Worm (Caenorhabditis elegans): ENCODE data around the gene plg-1.

Gene plg-1

DNA sequence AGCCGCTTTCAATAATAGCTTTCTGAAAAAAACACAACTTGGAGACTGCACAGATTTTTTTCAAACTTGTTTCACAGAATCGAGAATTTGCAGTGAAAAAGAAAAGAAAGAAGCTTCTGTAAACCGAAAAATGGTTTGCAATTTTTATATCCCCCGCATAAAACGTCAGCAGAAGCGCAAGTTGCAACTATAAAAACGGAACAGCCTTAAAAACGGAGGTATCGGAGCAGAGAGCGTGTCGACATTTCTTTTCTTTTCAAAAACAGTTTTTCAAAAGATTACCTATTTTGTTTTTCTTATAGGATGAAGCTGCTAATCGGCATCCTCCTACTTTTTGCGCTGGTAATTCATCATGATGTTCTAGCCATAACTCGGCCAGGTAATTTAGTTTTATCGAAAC is at the start of gene plg-1:
TSS of gene plg-1 (plus strand) at position 301 of the 400 bp plus-strand sequence.
- TF ChIP-seq unc-62 (GFP tag; optimal IDR thresholded peaks at IDR 0.05) = no peak

DNA sequence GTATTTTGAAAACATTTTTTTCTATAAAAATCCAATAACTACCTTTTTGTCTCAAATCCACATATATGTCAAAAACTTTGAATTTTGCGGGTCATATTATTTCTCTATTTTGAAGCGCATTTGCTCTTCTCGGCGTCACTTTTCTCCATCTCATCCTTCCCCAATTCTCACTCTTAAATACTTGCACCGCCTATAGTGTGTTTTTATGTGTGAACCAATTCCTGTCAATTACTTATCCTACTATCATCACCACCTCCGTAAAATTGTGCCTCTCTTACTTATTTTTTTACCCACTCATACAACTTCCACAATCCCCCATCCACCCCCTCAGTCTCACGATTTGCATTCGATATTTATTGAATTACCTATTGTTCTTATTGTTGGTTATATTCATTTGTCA is 46.2 kb upstream of the plg-1 start:
- TF ChIP-seq unc-62 (GFP tag; optimal IDR thresholded peaks at IDR 0.05) = no peak

DNA sequence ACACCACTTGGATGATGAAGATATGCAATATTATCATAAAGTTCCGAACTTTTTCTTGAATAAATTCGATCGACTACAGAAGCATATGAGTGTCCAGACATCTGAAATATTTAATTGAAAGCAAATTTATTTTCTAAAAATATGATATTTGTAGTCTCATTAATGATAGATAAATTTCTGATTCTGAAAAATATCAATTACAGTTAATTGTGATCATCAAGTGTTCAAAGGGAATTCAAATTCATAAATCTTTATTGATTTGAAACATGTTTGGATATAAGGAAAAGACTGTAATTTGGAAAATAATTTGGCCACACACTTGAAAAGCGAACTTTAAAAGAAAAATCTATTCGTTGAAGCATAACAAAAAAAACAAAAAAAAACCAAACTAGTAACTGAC is 44.8 kb upstream of the plg-1 start, which contains the start of gene F54F2.7:
TSS of gene F54F2.7 (minus strand) at position 101 of the 400 bp plus-strand sequence.
- TF ChIP-seq unc-62 (GFP tag; optimal IDR thresholded peaks at IDR 0.05) = no peak

DNA sequence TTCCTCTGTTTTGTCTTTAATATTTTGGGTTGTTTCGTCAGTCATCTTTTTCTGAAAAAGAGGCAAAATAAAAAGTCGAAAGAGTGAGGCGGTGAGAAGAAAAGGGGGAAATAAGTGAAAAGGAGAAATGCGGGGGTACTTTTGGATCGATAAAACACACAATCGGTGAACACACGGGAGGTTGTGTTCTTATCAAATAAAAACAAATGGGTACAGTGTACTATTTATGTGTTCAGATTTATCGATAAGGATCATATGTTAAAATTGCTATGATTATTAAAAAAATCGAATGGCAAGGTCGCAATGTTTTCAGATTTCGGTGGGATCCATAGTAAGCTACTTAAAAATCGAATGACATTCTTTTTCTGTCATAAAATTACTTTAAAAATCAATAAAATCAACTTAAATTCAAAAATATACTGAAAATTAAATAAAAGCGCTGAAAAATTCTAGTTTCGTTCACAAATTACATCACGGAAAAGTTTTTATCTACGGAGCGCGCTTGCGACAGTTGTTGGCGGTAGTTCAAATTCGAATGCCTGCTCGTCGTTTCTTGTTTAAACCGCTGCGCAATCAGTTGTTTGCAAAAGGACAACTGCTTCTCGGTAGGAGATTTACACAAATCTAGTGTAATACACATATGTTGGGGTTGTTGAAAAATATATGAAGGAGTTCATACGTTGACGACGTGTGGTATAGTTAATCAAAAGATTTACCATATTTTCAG is 42.7 kb upstream of the plg-1 start, which contains the start of gene prx-19:
TSS of gene prx-19 (minus strand) at position 51 of the 727 bp plus-strand sequence.
- TF ChIP-seq unc-62 (GFP tag; optimal IDR thresholded peaks at IDR 0.05) = no peak

DNA sequence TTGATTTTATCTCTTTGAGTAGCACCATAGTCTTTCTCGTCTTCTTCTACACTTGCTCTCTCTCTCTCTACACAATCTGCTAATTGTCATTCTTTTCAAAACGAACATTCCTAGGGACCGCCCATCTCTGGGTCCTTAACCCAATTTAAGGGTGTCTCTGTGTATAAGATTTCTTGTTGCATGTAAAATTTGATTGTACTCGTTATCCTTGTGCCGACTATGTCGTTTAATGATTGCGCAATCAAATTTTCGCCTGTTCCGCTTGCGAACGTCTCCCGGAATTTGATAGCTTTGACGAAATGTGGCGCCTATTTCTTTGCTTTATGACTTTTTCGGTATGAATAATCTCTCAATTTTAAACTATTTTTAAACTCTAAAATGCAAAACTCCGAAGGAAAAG is 41.0 kb upstream of the plg-1 start:
- TF ChIP-seq unc-62 (GFP tag; optimal IDR thresholded peaks at IDR 0.05) = no peak

DNA sequence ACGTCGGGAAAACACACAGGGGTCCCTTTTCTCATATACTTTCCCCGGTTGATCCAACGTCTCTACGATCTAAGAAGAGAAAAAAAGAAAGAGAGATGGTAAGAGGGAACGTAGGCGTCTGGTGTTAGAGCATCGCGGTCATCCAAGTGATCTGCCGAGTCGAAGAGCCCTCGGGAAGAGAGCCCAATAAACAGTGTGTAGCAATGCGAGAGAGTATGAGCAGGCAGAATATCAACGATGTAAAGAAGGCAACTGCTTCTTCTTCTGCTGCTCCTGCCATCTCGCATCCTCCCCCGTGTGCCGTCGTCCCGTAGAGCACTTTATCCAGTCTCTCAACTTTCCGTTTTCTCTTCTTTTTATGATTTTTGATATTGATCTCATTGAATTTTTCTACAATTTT is 36.4 kb upstream of the plg-1 start:
- TF ChIP-seq unc-62 (GFP tag; optimal IDR thresholded peaks at IDR 0.05) = no peak

DNA sequence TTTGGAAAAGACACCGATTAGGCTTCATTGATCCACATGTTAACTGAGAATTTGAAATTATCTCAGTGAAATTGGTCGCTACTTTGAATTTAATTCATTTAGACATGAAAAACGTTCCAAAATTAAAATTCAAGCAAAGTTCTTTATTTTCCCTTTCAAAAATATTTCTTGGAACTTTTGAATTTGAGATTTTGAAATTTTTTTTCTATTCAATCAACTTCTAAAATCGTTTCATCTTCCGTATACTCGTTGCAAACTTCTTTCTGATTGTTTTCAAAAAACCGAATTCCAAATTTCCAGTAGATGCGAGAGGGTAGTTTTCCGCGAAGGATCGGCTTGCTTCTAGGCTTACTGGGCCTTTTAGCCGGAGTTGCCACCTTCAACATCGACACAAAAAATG is 33.5 kb upstream of the plg-1 start, which contains the start of gene pat-2:
TSS of gene pat-2 (plus strand) at position 301 of the 400 bp plus-strand sequence.
- TF ChIP-seq unc-62 (GFP tag; optimal IDR thresholded peaks at IDR 0.05) = no peak

DNA sequence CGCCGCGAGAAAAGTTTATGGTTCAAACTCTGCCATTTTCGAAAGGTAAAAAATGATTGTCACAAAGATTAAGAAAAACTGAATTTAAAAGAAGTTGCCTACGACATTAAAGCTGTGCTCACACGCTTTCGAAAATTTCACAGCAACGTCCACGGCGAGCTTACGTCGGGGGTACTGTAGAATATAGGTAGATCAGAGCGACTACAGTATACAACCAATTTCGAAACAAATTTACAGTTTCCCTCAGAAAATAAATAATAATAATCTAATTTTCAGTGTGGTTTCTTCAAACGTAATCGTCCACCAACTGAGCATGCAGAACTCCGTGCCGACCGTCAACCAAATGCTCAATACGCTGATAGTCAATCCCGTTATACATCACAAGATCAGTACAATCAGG is 27.5 kb upstream of the plg-1 start:
- no peak for TF ChIP-seq unc-62 (GFP tag; optimal IDR thresholded peaks at IDR 0.05)

DNA sequence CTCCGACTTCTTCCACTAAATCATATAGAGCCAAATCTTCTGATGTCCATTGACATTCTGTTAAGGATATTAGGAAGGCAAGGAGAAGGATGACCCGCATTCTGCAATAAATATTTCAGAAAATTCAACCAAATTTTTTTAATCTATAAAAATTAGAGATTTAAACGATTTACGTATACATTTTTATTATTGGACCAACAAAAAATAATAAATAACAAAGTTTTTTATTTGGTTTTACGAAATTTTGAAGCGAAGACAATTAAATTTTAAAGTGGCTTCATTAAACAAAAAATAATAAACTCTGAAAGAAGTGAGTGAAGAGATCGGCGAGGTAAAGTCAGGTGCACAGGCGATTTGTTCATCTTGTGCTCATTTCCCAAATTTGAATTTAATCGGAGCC is 24.9 kb upstream of the plg-1 start, which contains the start of gene F54F2.9:
TSS of gene F54F2.9 (minus strand) at position 101 of the 400 bp plus-strand sequence.
- TF ChIP-seq unc-62 (GFP tag; optimal IDR thresholded peaks at IDR 0.05) = no peak

DNA sequence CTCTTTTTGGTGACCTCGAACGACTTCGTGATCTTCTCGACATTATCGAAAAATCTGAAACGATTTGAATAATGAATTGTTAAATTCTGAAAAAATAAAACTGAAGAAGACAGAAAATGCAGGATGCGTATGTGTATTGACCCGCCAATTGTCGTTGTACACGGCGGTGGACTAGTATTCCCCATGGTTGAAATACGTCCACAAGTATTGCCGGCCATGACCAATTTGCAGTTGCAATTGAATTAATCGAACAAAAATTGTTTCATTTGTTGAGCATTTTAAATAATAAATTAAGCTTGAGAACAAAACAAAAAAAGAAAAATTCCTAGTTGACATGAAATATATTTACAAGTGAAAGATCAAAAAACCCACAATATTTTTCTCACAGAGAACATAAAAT is 22.8 kb upstream of the plg-1 start, which contains the start of gene F44E2.3:
TSS of gene F44E2.3 (minus strand) at position 61 of the 400 bp plus-strand sequence.
- TF ChIP-seq unc-62 (GFP tag; optimal IDR thresholded peaks at IDR 0.05) = no peak

DNA sequence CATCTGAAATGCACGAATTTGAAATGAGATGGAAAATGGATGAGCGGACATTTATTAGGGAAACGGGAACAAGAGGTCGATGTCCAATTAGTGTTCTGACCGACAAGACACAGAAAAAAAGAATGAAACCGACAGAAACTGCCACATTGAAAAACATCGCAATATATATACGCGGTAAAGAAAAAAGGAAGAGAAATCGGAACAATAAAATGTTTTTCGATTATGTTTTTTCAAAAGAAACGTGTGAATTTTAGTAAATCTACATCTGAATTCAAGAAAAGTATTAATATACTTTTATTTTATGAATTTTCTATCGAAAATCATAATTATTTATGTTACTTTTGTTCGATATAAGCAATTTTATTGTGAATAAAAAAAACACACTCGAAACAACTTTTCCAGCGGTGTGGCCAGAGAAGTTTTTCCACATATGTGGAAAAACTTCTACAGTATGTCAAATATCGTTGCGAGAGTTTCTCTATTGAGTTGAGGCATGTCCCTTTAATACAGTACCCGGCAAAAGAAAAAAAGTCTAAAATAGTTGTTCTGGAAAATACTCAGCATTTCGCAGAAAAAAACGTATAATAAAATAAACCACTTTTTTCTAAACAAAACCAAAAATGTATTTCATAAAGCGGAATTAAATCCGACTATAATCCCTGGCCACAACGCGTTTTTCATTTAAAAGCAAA is 20.9 kb upstream of the plg-1 start, which contains the start of gene F44E2.10:
TSS of gene F44E2.10 (minus strand) at position 51 of the 692 bp plus-strand sequence.
- TF ChIP-seq unc-62 (GFP tag; optimal IDR thresholded peaks at IDR 0.05) = no peak

DNA sequence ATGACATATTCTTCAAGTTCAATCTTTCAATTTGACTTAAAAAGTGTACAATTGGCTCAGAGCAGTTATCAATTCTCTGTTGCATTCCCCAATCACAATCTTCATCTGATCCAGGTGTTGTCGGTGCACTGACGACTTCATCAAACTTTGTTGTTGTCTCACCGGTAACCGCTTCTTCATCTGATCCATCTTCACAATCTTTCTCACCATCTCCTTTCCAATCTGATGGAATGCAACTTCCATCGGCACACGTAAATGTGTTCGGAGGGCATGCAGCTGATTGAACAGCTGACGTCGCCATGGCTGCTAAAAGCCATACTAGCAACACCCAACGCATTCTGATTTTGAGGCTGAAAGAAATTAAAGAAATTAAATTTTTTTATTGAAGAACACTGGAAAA is 14.0 kb upstream of the plg-1 start, which contains the start of gene F44E2.4:
TSS of gene F44E2.4 (minus strand) at position 350 of the 400 bp plus-strand sequence.
- no peak for TF ChIP-seq unc-62 (GFP tag; optimal IDR thresholded peaks at IDR 0.05)

DNA sequence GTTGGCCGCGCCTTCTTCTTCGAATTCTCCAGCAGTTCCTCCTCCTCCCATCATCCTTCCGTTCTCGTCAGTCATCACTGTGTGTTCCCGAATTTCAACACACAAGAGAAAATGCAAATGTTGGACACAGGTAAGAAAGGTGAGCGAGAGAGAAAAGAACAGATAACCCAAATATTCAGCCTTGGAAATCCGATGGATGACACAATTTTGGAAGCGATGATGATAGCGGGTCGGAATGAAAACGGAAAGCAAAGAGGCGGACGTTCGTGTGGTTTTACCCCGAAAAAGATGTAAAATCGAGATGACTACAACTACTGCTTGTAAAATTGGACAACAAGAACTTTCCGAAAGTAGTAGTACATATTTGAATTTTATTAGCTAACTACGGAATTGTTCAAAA is 12.2 kb upstream of the plg-1 start:
- TF ChIP-seq unc-62 (GFP tag; optimal IDR thresholded peaks at IDR 0.05) = no peak

DNA sequence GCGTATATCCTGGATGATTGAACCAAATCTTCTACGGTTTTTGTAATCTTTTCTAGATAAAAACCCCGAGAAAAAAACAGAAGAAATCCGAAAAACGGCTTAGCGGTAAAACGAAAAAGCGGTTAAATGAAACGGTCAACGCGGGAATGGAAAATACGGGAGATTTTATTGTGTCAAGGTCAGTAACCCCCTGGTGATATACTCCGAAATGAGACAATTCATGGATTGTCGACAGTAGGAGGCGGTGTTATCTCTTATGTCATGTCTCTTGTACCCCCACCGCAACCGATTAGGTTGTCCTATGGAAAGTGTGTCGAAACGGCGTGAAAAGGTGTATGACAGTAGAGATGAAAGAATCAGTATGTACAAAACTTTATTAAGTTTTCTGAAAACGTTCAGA is 7.9 kb upstream of the plg-1 start:
- no peak for TF ChIP-seq unc-62 (GFP tag; optimal IDR thresholded peaks at IDR 0.05)

DNA sequence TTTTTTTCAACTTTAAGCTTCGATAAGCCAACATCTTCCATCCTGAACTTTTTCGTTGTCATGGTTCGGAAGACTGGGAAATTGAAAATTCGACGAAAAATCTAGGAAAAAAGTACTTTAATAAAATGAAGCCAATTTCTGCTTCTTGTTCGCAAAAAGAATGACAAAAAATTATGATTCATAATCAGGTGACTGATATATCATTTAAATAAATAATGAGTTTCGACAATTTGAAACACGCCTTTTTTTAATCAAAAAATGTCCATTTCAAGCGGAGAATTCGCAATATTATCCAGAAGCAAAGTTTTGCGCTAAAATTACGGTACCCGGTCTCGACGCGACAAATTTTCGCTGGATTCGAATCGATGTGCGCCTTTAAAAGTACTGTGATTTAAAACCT is 6.9 kb upstream of the plg-1 start, which contains the start of gene F44E2.6:
TSS of gene F44E2.6 (minus strand) at position 101 of the 400 bp plus-strand sequence.
- no peak for TF ChIP-seq unc-62 (GFP tag; optimal IDR thresholded peaks at IDR 0.05)

DNA sequence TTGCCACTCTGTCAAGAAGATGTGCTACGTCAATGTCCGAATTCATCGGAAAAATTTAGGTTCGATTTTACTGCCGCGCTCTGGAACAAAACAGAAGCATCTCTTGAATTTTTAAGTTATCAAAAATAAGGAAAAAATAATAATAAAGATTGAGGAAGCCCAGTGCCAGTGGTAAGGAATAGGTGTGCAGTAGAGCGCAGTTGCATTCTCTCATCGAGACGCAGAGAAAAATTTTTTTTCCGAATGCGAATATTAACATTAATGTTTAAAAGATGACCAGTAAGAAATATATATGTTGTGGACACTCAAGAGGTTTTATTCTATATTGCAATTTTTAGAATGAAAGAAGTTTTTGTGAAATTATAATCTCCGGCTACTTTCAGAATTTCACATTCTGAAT is 4.3 kb upstream of the plg-1 start:
- TF ChIP-seq unc-62 (GFP tag; optimal IDR thresholded peaks at IDR 0.05) = no peak

DNA sequence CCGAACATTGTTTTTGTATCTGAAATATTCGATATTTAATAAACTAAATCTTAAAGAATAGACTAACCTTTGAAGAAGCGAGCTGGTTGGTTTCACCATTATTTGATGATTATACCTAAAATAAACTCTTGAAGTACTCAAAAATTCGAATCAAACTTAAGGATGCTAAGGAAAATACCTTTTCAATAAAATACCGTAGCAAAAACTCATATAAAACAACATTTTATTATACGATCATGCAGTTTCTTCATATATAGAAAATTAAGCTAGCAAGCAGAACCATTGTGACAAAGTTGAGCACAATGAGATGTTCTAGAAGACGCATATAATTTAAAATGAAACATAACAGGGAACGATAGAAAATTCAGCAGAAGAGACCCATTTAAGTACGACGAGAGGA is 3.7 kb upstream of the plg-1 start, which contains the start of gene F44E2.7:
TSS of gene F44E2.7 (minus strand) at position 101 of the 400 bp plus-strand sequence.
- TF ChIP-seq unc-62 (GFP tag; optimal IDR thresholded peaks at IDR 0.05) = no peak

All from whole organism, dauer.